Fruit fly (Drosophila melanogaster) whole organism, wandering third instar larva: ENCODE measurements around the gene CG2182.

Source experiments
- Abd-B ChIP-seq: fragments of >200 bp; optimal IDR thresholded peaks from 2 replicates; lab custom pipeline; 2017; ENCODE audit warnings: missing biosample characterization, missing genetic modification characterization
- CG32264 ChIP-seq: fragments of 200-800 bp; sonication (Bioruptor generic); optimal IDR thresholded peaks from 2 replicates; lab custom pipeline; 2016; ENCODE audit warnings: missing biosample characterization, missing genetic modification characterization
- CG9705 ChIP-seq: fragments of 200-800 bp; sonication (Bioruptor generic); optimal IDR thresholded peaks from 2 replicates; lab custom pipeline; 2018; ENCODE audit warnings: missing biosample characterization, mild to moderate bottlenecking, missing genetic modification characterization
- CrebA ChIP-seq: fragments of 200-800 bp; sonication (Bioruptor generic); optimal IDR thresholded peaks from 2 replicates; lab custom pipeline; 2016; ENCODE audit warnings: missing biosample characterization, mild to moderate bottlenecking, missing genetic modification characterization, borderline replicate concordance
- Dfd ChIP-seq: fragments of >200 bp; optimal IDR thresholded peaks from 2 replicates; lab custom pipeline; 2017; ENCODE audit warnings: missing biosample characterization, missing genetic modification characterization
- Dif ChIP-seq: fragments of 200-275, 200-300 bp; sonication (Bioruptor generic); optimal IDR thresholded peaks from 2 replicates; lab custom pipeline; 2018; ENCODE audit warnings: missing biosample characterization, missing genetic modification characterization; ENCODE audit not compliant: partially characterized antibody
- GATAd ChIP-seq: sonication (Bioruptor generic); optimal IDR thresholded peaks from 2 replicates; lab custom pipeline; 2016; ENCODE audit warnings: missing biosample characterization, missing genetic modification characterization
- HLH106 ChIP-seq: fragments of 200-800 bp; optimal IDR thresholded peaks from 3 replicates; lab custom pipeline; 2019; ENCODE audit warnings: missing biosample characterization, mild to moderate bottlenecking, missing genetic modification characterization, moderate library complexity
- Hnf4 ChIP-seq: fragments of 200-800 bp; sonication (Bioruptor generic); optimal IDR thresholded peaks from 2 replicates; lab custom pipeline; 2016; ENCODE audit warnings: missing biosample characterization, mild to moderate bottlenecking, missing genetic modification characterization
- Hr78 ChIP-seq: fragments of >200 bp; optimal IDR thresholded peaks from 2 replicates; lab custom pipeline; 2017; ENCODE audit warnings: missing biosample characterization, missing genetic modification characterization
- Hr83 ChIP-seq: fragments of 200-300 bp; sonication (Bioruptor generic); optimal IDR thresholded peaks from 2 replicates; lab custom pipeline; 2016; ENCODE audit warnings: missing biosample characterization, mild to moderate bottlenecking, missing genetic modification characterization, moderate library complexity; ENCODE audit not compliant: poor library complexity, severe bottlenecking
- Jra ChIP-seq: sonication (Bioruptor generic); optimal IDR thresholded peaks from 2 replicates; lab custom pipeline; 2016; ENCODE audit warnings: missing biosample characterization, missing genetic modification characterization
- Mio ChIP-seq: sonication (Bioruptor generic); optimal IDR thresholded peaks from 2 replicates; lab custom pipeline; 2016; ENCODE audit warnings: missing biosample characterization, missing genetic modification characterization
- Myc ChIP-seq: fragments of >200 bp; optimal IDR thresholded peaks from 2 replicates; lab custom pipeline; 2017
- N ChIP-seq: fragments of >200 bp; optimal IDR thresholded peaks from 2 replicates; lab custom pipeline; 2018; ENCODE audit warnings: missing biosample characterization, missing external identifiers, missing genetic modification characterization
- OdsH ChIP-seq: fragments of 200-800 bp; sonication (Bioruptor generic); optimal IDR thresholded peaks from 2 replicates; lab custom pipeline; 2016; ENCODE audit warnings: missing biosample characterization, mild to moderate bottlenecking, missing genetic modification characterization
- Rel ChIP-seq, 2 experiments: fragments of 200-800 bp; sonication (Bioruptor generic) in 1 of 2; optimal IDR thresholded peaks; 2 replicates in 1 of 2; 3 replicates in 1 of 2; lab custom pipeline; 2016 to 2019; ENCODE audit warnings: mild to moderate bottlenecking in 2 of 2, missing biosample characterization in 2 of 2, missing genetic modification characterization in 2 of 2, moderate library complexity in 1 of 2
- Sp1 ChIP-seq: fragments of 200-800 bp; sonication (Bioruptor generic); optimal IDR thresholded peaks from 3 replicates; lab custom pipeline; 2019; ENCODE audit warnings: missing biosample characterization, mild to moderate bottlenecking, missing genetic modification characterization, moderate library complexity
- Vsx2 ChIP-seq: fragments of 200-300, 225-300 bp; sonication (Bioruptor generic); optimal IDR thresholded peaks from 2 replicates; lab custom pipeline; 2018; ENCODE audit warnings: missing biosample characterization, missing genetic modification characterization; ENCODE audit not compliant: partially characterized antibody
- br ChIP-seq: fragments of 200-800 bp; sonication (Bioruptor generic); optimal IDR thresholded peaks from 2 replicates; lab custom pipeline; 2016; ENCODE audit warnings: missing biosample characterization, missing genetic modification characterization
- brk ChIP-seq: fragments of 200-800 bp; sonication (Bioruptor generic); optimal IDR thresholded peaks from 2 replicates; lab custom pipeline; 2016; ENCODE audit warnings: missing biosample characterization, mild to moderate bottlenecking, missing genetic modification characterization
- dl ChIP-seq, 2 experiments: fragments of 175-275, 200-275 bp in 1 of 2; fragments of 200-275 bp in 1 of 2; sonication (Bioruptor generic); optimal IDR thresholded peaks; lab custom pipeline; 2018; ENCODE audit warnings: mild to moderate bottlenecking in 2 of 2, missing biosample characterization in 2 of 2, missing genetic modification characterization in 2 of 2, moderate library complexity in 2 of 2; ENCODE audit not compliant: partially characterized antibody in 2 of 2, insufficient read depth in 1 of 2
- dmrt93B ChIP-seq: fragments of 200-800 bp; sonication (Bioruptor generic); optimal IDR thresholded peaks from 2 replicates; lab custom pipeline; 2018; ENCODE audit warnings: missing biosample characterization, mild to moderate bottlenecking, missing genetic modification characterization
- dsf ChIP-seq: sonication (Bioruptor generic); optimal IDR thresholded peaks from 2 replicates; lab custom pipeline; 2016; ENCODE audit warnings: missing biosample characterization, missing genetic modification characterization, borderline replicate concordance
- ey ChIP-seq: fragments of 200-800 bp; sonication (Bioruptor generic); optimal IDR thresholded peaks from 2 replicates; lab custom pipeline; 2016; ENCODE audit warnings: missing biosample characterization, missing genetic modification characterization
- foxo ChIP-seq, 2 experiments: fragments of 200-800 bp; sonication (Bioruptor generic); optimal IDR thresholded peaks; 2 replicates in 1 of 2; 3 replicates in 1 of 2; lab custom pipeline; 2016 to 2017; ENCODE audit warnings: missing biosample characterization in 2 of 2, missing genetic modification characterization in 2 of 2
- fru ChIP-seq: fragments of 200-800 bp; sonication (Bioruptor generic); optimal IDR thresholded peaks from 3 replicates; lab custom pipeline; 2016; ENCODE audit warnings: missing biosample characterization, mild to moderate bottlenecking, missing genetic modification characterization
- h ChIP-seq: fragments of 200-800 bp; sonication (Bioruptor generic); optimal IDR thresholded peaks from 3 replicates; lab custom pipeline; 2016; ENCODE audit warnings: missing biosample characterization, mild to moderate bottlenecking, missing genetic modification characterization
- jim ChIP-seq: fragments of 175-275, 200-325 bp; sonication (Bioruptor generic); optimal IDR thresholded peaks from 2 replicates; lab custom pipeline; 2016; ENCODE audit warnings: missing biosample characterization, mild to moderate bottlenecking, missing genetic modification characterization
- lola ChIP-seq: fragments of >200 bp; optimal IDR thresholded peaks from 2 replicates; lab custom pipeline; 2017; ENCODE audit warnings: missing biosample characterization, missing genetic modification characterization
- pan ChIP-seq: fragments of >200 bp; optimal IDR thresholded peaks from 2 replicates; lab custom pipeline; 2017
- psq ChIP-seq: fragments of 200-800 bp; sonication (Bioruptor generic); optimal IDR thresholded peaks from 3 replicates; lab custom pipeline; 2017; ENCODE audit warnings: missing biosample characterization, mild to moderate bottlenecking, missing genetic modification characterization, moderate library complexity
- rgr ChIP-seq: fragments of 200-800 bp; sonication (Bioruptor generic); optimal IDR thresholded peaks from 3 replicates; lab custom pipeline; 2016; ENCODE audit warnings: missing biosample characterization, mild to moderate bottlenecking, missing genetic modification characterization
- sage ChIP-seq: fragments of 200-800 bp; sonication (Bioruptor generic); optimal IDR thresholded peaks from 2 replicates; lab custom pipeline; 2016; ENCODE audit warnings: missing biosample characterization, mild to moderate bottlenecking, missing genetic modification characterization
- sv ChIP-seq: fragments of 200-800 bp; sonication (Bioruptor generic); optimal IDR thresholded peaks from 3 replicates; lab custom pipeline; 2016; ENCODE audit warnings: missing biosample characterization, missing genetic modification characterization
- tai ChIP-seq: sonication (Bioruptor generic); optimal IDR thresholded peaks from 2 replicates; lab custom pipeline; 2016; ENCODE audit warnings: missing biosample characterization, missing genetic modification characterization
- usp ChIP-seq: fragments of >200 bp; optimal IDR thresholded peaks from 2 replicates; lab custom pipeline; 2017; ENCODE audit warnings: missing biosample characterization, missing genetic modification characterization
- woc ChIP-seq: sonication (Bioruptor generic); optimal IDR thresholded peaks from 2 replicates; lab custom pipeline; 2016; ENCODE audit warnings: missing biosample characterization, mild to moderate bottlenecking, missing genetic modification characterization

The CG2182 gene

dm6 chr3R:5606477-5606876 lies 53.2 kb downstream of the CG2182 start, which contains the start of gene asl:
TSS of gene asl (minus strand) at chr3R:5606543.
- no peak for TF ChIP-seq Dfd
- peak; percentile 29 for TF ChIP-seq sv
- TF ChIP-seq psq (GFP tag; lab: Kevin White, UChicago) = peak; percentile 48
- TF ChIP-seq pan (lab: Kevin White, UChicago) = no peak
- TF ChIP-seq OdsH = peak; percentile 23
- no peak for TF ChIP-seq Myc (lab: Kevin White, UChicago)
- TF ChIP-seq dsf (GFP tag; lab: Kevin White, UChicago) = no peak
- no peak for TF ChIP-seq Mio (GFP tag; lab: Kevin White, UChicago)
- TF ChIP-seq CG9705 (GFP tag; lab: Kevin White, UChicago) = peak; percentile 53
- no peak for TF ChIP-seq dl (GFP tag; optimal IDR thresholded peaks at IDR 0.05; lab: Kevin White, UChicago; ENCODE audit: insufficient read depth in 1 of 2, partially characterized antibody in 2 of 2)
- TF ChIP-seq Hr83 (GFP tag; lab: Kevin White, UChicago) = no peak
- TF ChIP-seq tai (GFP tag; lab: Kevin White, UChicago) = no peak
- TF ChIP-seq fru (GFP tag; lab: Kevin White, UChicago) = peak; percentile 100
- peak; percentile 33 for TF ChIP-seq ey
- TF ChIP-seq Hr78 = peak; percentile 55
- peak; percentile 56 for TF ChIP-seq h (GFP tag; lab: Kevin White, UChicago)
- no peak for TF ChIP-seq CrebA (GFP tag; lab: Kevin White, UChicago)
- no peak for TF ChIP-seq Dif (GFP tag; lab: Kevin White, UChicago)
- TF ChIP-seq Vsx2 (GFP tag; lab: Kevin White, UChicago) = no peak
- no peak for TF ChIP-seq rgr (GFP tag; lab: Kevin White, UChicago)
- peak; percentile 17 for TF ChIP-seq CG32264 (GFP tag; lab: Kevin White, UChicago)
- TF ChIP-seq foxo (GFP tag; optimal IDR thresholded peaks at IDR 0.05; lab: Kevin White, UChicago) = peak in 1 of 2 experiments; percentile 62
- peak; percentile 42 for TF ChIP-seq woc (GFP tag; lab: Kevin White, UChicago)
- TF ChIP-seq HLH106 = peak; percentile 64
- TF ChIP-seq Abd-B (GFP tag; lab: Kevin White, UChicago) = no peak
- TF ChIP-seq usp (GFP tag; lab: Kevin White, UChicago) = no peak
- TF ChIP-seq Rel (GFP tag; optimal IDR thresholded peaks at IDR 0.05; lab: Kevin White, UChicago) = no peak
- TF ChIP-seq Rel (tag; optimal IDR thresholded peaks at IDR 0.05; lab: Kevin White, UChicago) = peak; percentile 45
- no peak for TF ChIP-seq jim (GFP tag; lab: Kevin White, UChicago)
- no peak for TF ChIP-seq sage (GFP tag; lab: Kevin White, UChicago)
- no peak for TF ChIP-seq dmrt93B (GFP tag; lab: Kevin White, UChicago)
- TF ChIP-seq N (GFP tag; lab: Kevin White, UChicago) = peak; percentile 94
- no peak for TF ChIP-seq brk
- no peak for TF ChIP-seq Jra (GFP tag; lab: Kevin White, UChicago)
- TF ChIP-seq lola (GFP tag; lab: Kevin White, UChicago) = no peak
- TF ChIP-seq GATAd (GFP tag; lab: Kevin White, UChicago) = no peak
- no peak for TF ChIP-seq br
- no peak for TF ChIP-seq Hnf4
- peak; percentile 54 for TF ChIP-seq Sp1 (GFP tag; lab: Kevin White, UChicago)
